Fruit fly (Drosophila melanogaster): ENCODE measurements around the gene CG9121.
A peak's percentile ranks its signal among the peaks of the same experiment; 100 is the strongest.

CG9121 gene

dm6 chr2L:5063936-5064335, 13.1 kb upstream of the CG9121 start (continued):
- TF ChIP-seq HLHmδ (GFP tag; optimal IDR thresholded peaks at IDR 0.05) (no peak), CG32767 (GFP tag; IDR thresholded peaks at IDR 0.05) (no peak), CG16863 (GFP tag; optimal IDR thresholded peaks at IDR 0.05) (no peak), ranshi (GFP tag; IDR thresholded peaks at IDR 0.05) (0 out of 2 replicates have a peak, but pooled peaks have one; percentile 12), lab (GFP tag; optimal IDR thresholded peaks at IDR 0.05) (peak; percentile 56), CG9215 (GFP tag; IDR thresholded peaks at IDR 0.05) (no peak), CG6813 (GFP tag; optimal IDR thresholded peaks at IDR 0.05) (no peak), CG7372 (GFP tag; IDR thresholded peaks at IDR 0.05) (no peak), CG2678 (tag; optimal IDR thresholded peaks at IDR 0.05) (no peak), br (optimal IDR thresholded peaks at IDR 0.05) (no peak), CG14965 (GFP tag; optimal IDR thresholded peaks at IDR 0.05; ENCODE audit: borderline replicate concordance) (no peak), CG33557 (GFP tag; optimal IDR thresholded peaks at IDR 0.05) (no peak), Blimp-1 (GFP tag; optimal IDR thresholded peaks at IDR 0.05) (no peak), Tbp (GFP tag; optimal IDR thresholded peaks at IDR 0.05) (no peak), CG8281 (tag; optimal IDR thresholded peaks at IDR 0.05) (no peak), jumu (GFP tag; optimal IDR thresholded peaks at IDR 0.05) (no peak), prd (optimal IDR thresholded peaks at IDR 0.05) (no peak), prd (GFP tag; IDR thresholded peaks at IDR 0.05) (no peak), croc (GFP tag; conservative IDR thresholded peaks at IDR 0.05) (no peak), H2.0 (GFP tag; IDR thresholded peaks at IDR 0.05) (no peak), lilli (GFP tag; optimal IDR thresholded peaks at IDR 0.05) (no peak), ind (GFP tag; optimal IDR thresholded peaks at IDR 0.05) (no peak), dysf (GFP tag; IDR thresholded peaks at IDR 0.05) (no peak), kah (GFP tag; optimal IDR thresholded peaks at IDR 0.05) (no peak), dati (GFP tag; IDR thresholded peaks at IDR 0.05) (no peak), dimm (GFP tag; IDR thresholded peaks at IDR 0.05) (no peak), CG13123 (GFP tag; optimal IDR thresholded peaks at IDR 0.05) (no peak), CG9932 (GFP tag; IDR thresholded peaks at IDR 0.05) (no peak), Camta (GFP tag; optimal IDR thresholded peaks at IDR 0.05) (no peak), CG15269 (tag; optimal IDR thresholded peaks at IDR 0.05) (no peak), HmgD (GFP tag; optimal IDR thresholded peaks at IDR 0.05) (no peak), nmo (GFP tag; optimal IDR thresholded peaks at IDR 0.05) (no peak), CG2199 (GFP tag; IDR thresholded peaks at IDR 0.05) (no peak), HLH3B (GFP tag; IDR thresholded peaks at IDR 0.05) (no peak), Dip3 (GFP tag; optimal IDR thresholded peaks at IDR 0.05) (no peak), CG10366 (GFP tag; IDR thresholded peaks at IDR 0.05) (no peak), ara (GFP tag; IDR thresholded peaks at IDR 0.05) (no peak), hkb (optimal IDR thresholded peaks at IDR 0.05) (no peak), hkb (GFP tag; IDR thresholded peaks at IDR 0.05) (no peak), sug (tag; optimal IDR thresholded peaks at IDR 0.05) (peak; percentile 61), grn (GFP tag; optimal IDR thresholded peaks at IDR 0.05) (no peak), pho (GFP tag; optimal IDR thresholded peaks at IDR 0.05) (no peak), Poxn (GFP tag; IDR thresholded peaks at IDR 0.05) (no peak), CG34422 (GFP tag; IDR thresholded peaks at IDR 0.05) (0 out of 3 replicates have a peak, but pooled peaks have one; percentile 44), mld (GFP tag; IDR thresholded peaks at IDR 0.05; ENCODE audit: partially characterized antibody) (no peak), slou (GFP tag; optimal IDR thresholded peaks at IDR 0.05) (no peak), luna (GFP tag; optimal IDR thresholded peaks at IDR 0.05) (no peak), onecut (GFP tag; IDR thresholded peaks at IDR 0.05) (peak; percentile 5; the same call in 1 of the 2 replicates), aop (GFP tag; IDR thresholded peaks at IDR 0.05) (no peak), row (GFP tag; IDR thresholded peaks at IDR 0.05) (0 out of 3 replicates have a peak, but pooled peaks have one; percentile 29), MBD-R2 (GFP tag; IDR thresholded peaks at IDR 0.05) (peak; percentile 9; the same call in 1 of the 2 replicates), Max (GFP tag; optimal IDR thresholded peaks at IDR 0.05) (no peak), CG31441 (GFP tag; IDR thresholded peaks at IDR 0.05) (no peak), Chrac-16 (GFP tag; optimal IDR thresholded peaks at IDR 0.05) (no peak)

Data from whole organism, embryonic.